Fruit fly (Drosophila melanogaster) whole organism, embryonic: ENCODE data around the gene LUBEL.

Experiments used
- Ada2b ChIP-seq: fragments of 200-800 bp; sonication (Bioruptor generic); IDR thresholded peaks from 2 replicates; pipeline ENCODE4 v1.3.6; 2022; ENCODE audit warnings: missing biosample characterization, missing genetic modification characterization
- Atf-2 ChIP-seq: fragments of 200-800 bp; sonication (Bioruptor generic); optimal IDR thresholded peaks from 2 replicates; lab custom pipeline; 2016; ENCODE audit warnings: missing biosample characterization, missing genetic modification characterization
- BtbVII ChIP-seq: fragments of 200-800 bp; sonication (Bioruptor generic); optimal IDR thresholded peaks from 3 replicates; lab custom pipeline; 2017; ENCODE audit warnings: missing biosample characterization, mild to moderate bottlenecking, missing genetic modification characterization
- CG10366 ChIP-seq: fragments of 200-800 bp; sonication (Bioruptor generic); IDR thresholded peaks from 2 replicates; pipeline ENCODE4 v1.3.6; 2022; ENCODE audit warnings: missing biosample characterization, missing genetic modification characterization
- CG10654 ChIP-seq: fragments of 200-800 bp; sonication (Bioruptor generic); optimal IDR thresholded peaks from 2 replicates; lab custom pipeline; 2016; ENCODE audit warnings: missing biosample characterization, missing genetic modification characterization
- CG11398 ChIP-seq: fragments of 200-800 bp; sonication (Bioruptor generic); optimal IDR thresholded peaks from 2 replicates; lab custom pipeline; 2016; ENCODE audit warnings: missing biosample characterization, missing genetic modification characterization
- CG12219 ChIP-seq: fragments of 200-800 bp; sonication (Bioruptor generic); optimal IDR thresholded peaks from 3 replicates; lab custom pipeline; 2018; ENCODE audit warnings: missing biosample characterization, mild to moderate bottlenecking, missing genetic modification characterization
- CG13894 ChIP-seq: fragments of 200-800 bp; sonication (Bioruptor generic); optimal IDR thresholded peaks from 3 replicates; lab custom pipeline; 2018; ENCODE audit warnings: missing biosample characterization, mild to moderate bottlenecking, missing genetic modification characterization, moderate library complexity
- CG14860 ChIP-seq: fragments of 200-800 bp; sonication (Bioruptor generic); IDR thresholded peaks from 3 replicates; pipeline ENCODE4 v1.3.6; 2022; ENCODE audit warnings: missing biosample characterization, missing genetic modification characterization; ENCODE audit not compliant: partially characterized antibody
- CG15011 ChIP-seq: fragments of 200-800 bp; sonication (Bioruptor generic); optimal IDR thresholded peaks from 3 replicates; lab custom pipeline; 2018; ENCODE audit warnings: missing biosample characterization, mild to moderate bottlenecking, missing genetic modification characterization
- CG15073 ChIP-seq: fragments of 200-800 bp; sonication (Bioruptor generic); optimal IDR thresholded peaks from 2 replicates; lab custom pipeline; 2016; ENCODE audit warnings: missing biosample characterization, missing genetic modification characterization
- CG1529 ChIP-seq: fragments of 200-800 bp; sonication (Bioruptor generic); optimal IDR thresholded peaks from 3 replicates; lab custom pipeline; 2018; ENCODE audit warnings: missing biosample characterization, missing genetic modification characterization
- CG17361 ChIP-seq: fragments of 200-800 bp; sonication (Bioruptor generic); IDR thresholded peaks from 3 replicates; pipeline ENCODE4 v1.3.6; 2022; ENCODE audit warnings: missing biosample characterization, missing genetic modification characterization
- CG5245 ChIP-seq: fragments of 200-800 bp; sonication (Bioruptor generic); optimal IDR thresholded peaks from 3 replicates; lab custom pipeline; 2016; ENCODE audit warnings: missing biosample characterization, missing genetic modification characterization
- CG6765 ChIP-seq: fragments of 200-800 bp; sonication (Bioruptor generic); optimal IDR thresholded peaks from 3 replicates; lab custom pipeline; 2017; ENCODE audit warnings: missing biosample characterization, mild to moderate bottlenecking, missing genetic modification characterization
- CG7372 ChIP-seq: fragments of 200-800 bp; sonication (Bioruptor generic); IDR thresholded peaks from 2 replicates; pipeline ENCODE4 v1.3.6; 2022; ENCODE audit warnings: missing biosample characterization, missing genetic modification characterization
- CG7556 ChIP-seq: fragments of 200-800 bp; sonication (Bioruptor generic); optimal IDR thresholded peaks from 2 replicates; lab custom pipeline; 2017; ENCODE audit warnings: missing biosample characterization, mild to moderate bottlenecking, missing genetic modification characterization
- CG8281 ChIP-seq: fragments of 200-800 bp; sonication (Bioruptor generic); optimal IDR thresholded peaks from 2 replicates; lab custom pipeline; 2018; ENCODE audit warnings: missing biosample characterization, mild to moderate bottlenecking, missing genetic modification characterization, moderate library complexity
- Dad ChIP-seq: fragments of 200-800 bp; sonication (Bioruptor generic); optimal IDR thresholded peaks from 3 replicates; lab custom pipeline; 2016; ENCODE audit warnings: missing biosample characterization, missing genetic modification characterization
- Dip2 ChIP-seq: fragments of 200-800 bp; sonication (Bioruptor generic); IDR thresholded peaks from 2 replicates; pipeline ENCODE4 v1.3.6; 2022; ENCODE audit warnings: missing biosample characterization, missing genetic modification characterization
- Drgx ChIP-seq: fragments of 200-800 bp; sonication (Bioruptor generic); IDR thresholded peaks from 2 replicates; pipeline ENCODE4 v1.3.6; 2022; ENCODE audit warnings: missing biosample characterization, missing genetic modification characterization
- ERR ChIP-seq: fragments of 200-800 bp; sonication (Bioruptor generic); optimal IDR thresholded peaks from 2 replicates; lab custom pipeline; 2016; ENCODE audit warnings: missing biosample characterization, missing genetic modification characterization
- Gug ChIP-seq: fragments of 200-800 bp; sonication (Bioruptor generic); IDR thresholded peaks from 4 replicates; pipeline ENCODE4 v1.3.6; 2022; ENCODE audit warnings: missing biosample characterization, missing genetic modification characterization
- HLHmδ ChIP-seq: fragments of 200-800 bp; sonication (Bioruptor generic); optimal IDR thresholded peaks from 2 replicates; lab custom pipeline; 2018; ENCODE audit warnings: missing biosample characterization, mild to moderate bottlenecking, missing genetic modification characterization, moderate library complexity
- MTF-1 ChIP-seq: fragments of 200-800 bp; sonication (Bioruptor generic); optimal IDR thresholded peaks from 2 replicates; lab custom pipeline; 2018; ENCODE audit warnings: missing biosample characterization, mild to moderate bottlenecking, missing genetic modification characterization, borderline replicate concordance
- Oli ChIP-seq: fragments of 200-800 bp; sonication (Bioruptor generic); optimal IDR thresholded peaks from 2 replicates; lab custom pipeline; 2018; ENCODE audit warnings: missing biosample characterization, mild to moderate bottlenecking, missing genetic modification characterization, moderate library complexity
- Sin3A ChIP-seq: fragments of >200 bp; optimal IDR thresholded peaks from 2 replicates; lab custom pipeline; 2018
- Ssrp ChIP-seq: fragments of 200-800 bp; sonication (Bioruptor generic); optimal IDR thresholded peaks from 2 replicates; lab custom pipeline; 2018; ENCODE audit warnings: missing biosample characterization, mild to moderate bottlenecking, missing genetic modification characterization, moderate library complexity
- Usf ChIP-seq: fragments of 200-800 bp; sonication (Bioruptor generic); optimal IDR thresholded peaks from 2 replicates; lab custom pipeline; 2017; ENCODE audit warnings: missing genotype, missing biosample characterization, missing genetic modification characterization
- ash1 ChIP-seq: fragments of 200-800 bp; sonication (Bioruptor generic); optimal IDR thresholded peaks from 2 replicates; lab custom pipeline; 2018; ENCODE audit warnings: missing biosample characterization, mild to moderate bottlenecking, missing genetic modification characterization
- bcd ChIP-seq: fragments of 200-800 bp; sonication (Bioruptor generic); optimal IDR thresholded peaks from 2 replicates; lab custom pipeline; 2017; ENCODE audit warnings: missing biosample characterization, mild to moderate bottlenecking, missing genetic modification characterization
- cad ChIP-seq: fragments of >200 bp; optimal IDR thresholded peaks from 2 replicates; lab custom pipeline; 2017; ENCODE audit warnings: missing biosample characterization, missing genetic modification characterization
- dan ChIP-seq: fragments of 200-800 bp; sonication (Bioruptor generic); IDR thresholded peaks from 2 replicates; pipeline ENCODE4 v1.3.6; 2022; ENCODE audit warnings: missing biosample characterization, missing genetic modification characterization
- esg ChIP-seq: fragments of 200-800 bp; sonication (Bioruptor generic); conservative IDR thresholded peaks from 2 replicates; pipeline ENCODE4 v1.3.6; 2022; ENCODE audit warnings: missing biosample characterization, missing genetic modification characterization
- gt ChIP-seq: fragments of 200-800 bp; sonication (Bioruptor generic); IDR thresholded peaks from 2 replicates; pipeline ENCODE4 v1.3.6; 2022; ENCODE audit warnings: missing biosample characterization, missing genetic modification characterization
- hth ChIP-seq: fragments of >200 bp; optimal IDR thresholded peaks from 2 replicates; lab custom pipeline; 2017; ENCODE audit warnings: inconsistent platforms
- luna ChIP-seq: fragments of 200-800 bp; sonication (Bioruptor generic); optimal IDR thresholded peaks from 2 replicates; lab custom pipeline; 2016; ENCODE audit warnings: missing biosample characterization, missing genetic modification characterization
- mirr ChIP-seq: fragments of 200-800 bp; sonication (Bioruptor generic); optimal IDR thresholded peaks from 3 replicates; lab custom pipeline; 2018; ENCODE audit warnings: missing biosample characterization, mild to moderate bottlenecking, missing genetic modification characterization
- nerfin-2 ChIP-seq: fragments of 200-800 bp; sonication (Bioruptor generic); IDR thresholded peaks from 2 replicates; pipeline ENCODE4 v1.3.6; 2022; ENCODE audit warnings: missing biosample characterization, missing genetic modification characterization; ENCODE audit not compliant: partially characterized antibody
- odd ChIP-seq: fragments of 200-800 bp; sonication (Bioruptor generic); optimal IDR thresholded peaks from 2 replicates; lab custom pipeline; 2017; ENCODE audit warnings: missing biosample characterization, mild to moderate bottlenecking, missing genetic modification characterization
- org-1 ChIP-seq: fragments of 200-800 bp; sonication (Bioruptor generic); optimal IDR thresholded peaks from 2 replicates; lab custom pipeline; 2017; ENCODE audit warnings: missing biosample characterization, missing genetic modification characterization
- pum ChIP-seq: fragments of 200-800 bp; sonication (Bioruptor generic); optimal IDR thresholded peaks from 2 replicates; lab custom pipeline; 2016; ENCODE audit warnings: missing biosample characterization, missing genetic modification characterization
- row ChIP-seq: fragments of 200-800 bp; sonication (Bioruptor generic); IDR thresholded peaks from 3 replicates; pipeline ENCODE4 v1.3.6; 2022; ENCODE audit warnings: missing biosample characterization, missing genetic modification characterization
- salm ChIP-seq: fragments of 200-800 bp; sonication (Bioruptor generic); optimal IDR thresholded peaks from 2 replicates; lab custom pipeline; 2018; ENCODE audit warnings: missing biosample characterization, mild to moderate bottlenecking, missing genetic modification characterization
- scrt ChIP-seq: fragments of 200-800 bp; sonication (Bioruptor generic); optimal IDR thresholded peaks from 2 replicates; lab custom pipeline; 2018; ENCODE audit warnings: missing biosample characterization, mild to moderate bottlenecking, missing genetic modification characterization, moderate library complexity
- sd ChIP-seq: fragments of 200-800 bp; sonication (Bioruptor generic); optimal IDR thresholded peaks from 3 replicates; lab custom pipeline; 2018; ENCODE audit warnings: missing biosample characterization, mild to moderate bottlenecking, missing genetic modification characterization, moderate library complexity
- shn ChIP-seq: fragments of 200-800 bp; sonication (Bioruptor generic); optimal IDR thresholded peaks from 3 replicates; lab custom pipeline; 2016; ENCODE audit warnings: missing biosample characterization, missing genetic modification characterization
- slbo ChIP-seq: fragments of 200-800 bp; sonication (Bioruptor generic); IDR thresholded peaks from 2 replicates; pipeline ENCODE4 v1.3.6; 2022; ENCODE audit warnings: missing biosample characterization, missing genetic modification characterization
- so ChIP-seq: fragments of 200-800 bp; sonication (Bioruptor generic); IDR thresholded peaks from 3 replicates; pipeline ENCODE4 v1.3.6; 2022; ENCODE audit warnings: missing biosample characterization, missing genetic modification characterization
- ssp ChIP-seq: fragments of 200-800 bp; sonication (Bioruptor generic); IDR thresholded peaks from 2 replicates; pipeline ENCODE4 v1.3.6; 2022; ENCODE audit warnings: missing biosample characterization, missing genetic modification characterization
- trem ChIP-seq: fragments of 200-800 bp; optimal IDR thresholded peaks from 3 replicates; lab custom pipeline; 2019; ENCODE audit warnings: missing biosample characterization, mild to moderate bottlenecking, missing genetic modification characterization, moderate library complexity
- trh ChIP-seq: fragments of 200-800 bp; sonication (Bioruptor generic); optimal IDR thresholded peaks from 2 replicates; lab custom pipeline; 2016; ENCODE audit warnings: missing biosample characterization, missing genetic modification characterization
- unc-4 ChIP-seq: fragments of 200-800 bp; sonication (Bioruptor generic); IDR thresholded peaks from 2 replicates; pipeline ENCODE4 v1.3.6; 2022; ENCODE audit warnings: missing biosample characterization, missing genetic modification characterization; ENCODE audit not compliant: partially characterized antibody
- z ChIP-seq: fragments of 200-800 bp; sonication (Bioruptor generic); IDR thresholded peaks from 3 replicates; pipeline ENCODE4 v1.3.6; 2022; ENCODE audit warnings: missing biosample characterization, missing genetic modification characterization

Gene LUBEL

DNA sequence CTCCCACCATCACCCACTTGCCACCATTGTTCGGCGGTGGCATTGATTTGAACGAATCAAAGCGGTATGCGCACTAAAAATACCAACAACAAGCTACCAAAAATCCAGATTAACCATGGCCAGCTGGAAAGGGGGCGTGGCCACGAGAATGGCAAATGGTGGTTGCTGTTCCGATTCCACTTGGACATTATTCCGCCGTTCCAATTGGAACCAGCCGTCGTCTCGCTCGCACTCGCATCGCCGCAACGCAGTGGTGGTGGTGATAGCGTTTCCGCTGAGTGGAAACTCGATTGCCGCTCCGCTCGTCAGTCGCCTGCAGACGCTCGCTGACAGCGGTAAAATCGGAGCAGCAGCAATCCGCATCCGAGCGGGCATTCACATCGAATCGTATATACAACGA, 49.1 kb upstream of the LUBEL start, which contains the start of gene sens-2 (continued):
- no peak for TF ChIP-seq cad (GFP tag; lab: Kevin White, UChicago)
- TF ChIP-seq CG11398 (GFP tag; lab: Kevin White, UChicago): no peak
- no peak for TF ChIP-seq MTF-1
- TF ChIP-seq CG13894 (tag; lab: Kevin White, UChicago): no peak
- no peak; the same call in 2 of the 3 replicates for TF ChIP-seq row (GFP tag; lab: Robert Waterston, UW)
- TF ChIP-seq CG12219 (GFP tag; lab: Kevin White, UChicago): no peak
- no peak for TF ChIP-seq hth
- TF ChIP-seq z (GFP tag; lab: Robert Waterston, UW): peak; percentile 87
- no peak for TF ChIP-seq pum (GFP tag; lab: Kevin White, UChicago)
- TF ChIP-seq trem: no peak
- no peak for TF ChIP-seq CG6765 (GFP tag; lab: Kevin White, UChicago)
- no peak for TF ChIP-seq org-1 (GFP tag; lab: Kevin White, UChicago)
- peak; percentile 76 for TF ChIP-seq sd (tag; lab: Kevin White, UChicago)
- no peak for TF ChIP-seq CG8281 (tag; lab: Kevin White, UChicago)
- TF ChIP-seq ssp (GFP tag; lab: Robert Waterston, UW): no peak
- TF ChIP-seq dan (GFP tag; lab: Robert Waterston, UW): no peak
- no peak for TF ChIP-seq CG10654 (GFP tag; lab: Kevin White, UChicago)
- no peak for TF ChIP-seq gt
- TF ChIP-seq HLHmδ (GFP tag; lab: Kevin White, UChicago): peak; percentile 83
- TF ChIP-seq CG5245 (GFP tag; lab: Kevin White, UChicago): no peak
- no peak for TF ChIP-seq unc-4 (GFP tag; lab: Robert Waterston, UW)
- TF ChIP-seq scrt: no peak
- no peak for TF ChIP-seq trh (GFP tag; lab: Kevin White, UChicago)
- TF ChIP-seq shn (GFP tag; lab: Kevin White, UChicago): no peak
- no peak for TF ChIP-seq CG7556 (GFP tag; lab: Kevin White, UChicago)
- TF ChIP-seq CG15073: no peak
- TF ChIP-seq nerfin-2 (GFP tag; lab: Robert Waterston, UW): no peak
- TF ChIP-seq Ada2b (GFP tag; lab: Robert Waterston, UW): no peak
- no peak for TF ChIP-seq salm (tag; lab: Kevin White, UChicago)
- TF ChIP-seq Dad (GFP tag; lab: Kevin White, UChicago): no peak
- TF ChIP-seq BtbVII (GFP tag; lab: Kevin White, UChicago): no peak
- TF ChIP-seq odd (GFP tag; lab: Kevin White, UChicago): no peak
- TF ChIP-seq ash1 (GFP tag; lab: Kevin White, UChicago): no peak
- no peak for TF ChIP-seq Dip2 (GFP tag; lab: Robert Waterston, UW)
- no peak; the same call in 2 of the 3 replicates for TF ChIP-seq so
- no peak for TF ChIP-seq bcd (GFP tag; lab: Kevin White, UChicago)
- TF ChIP-seq Ssrp (tag; lab: Kevin White, UChicago): no peak
- no peak for TF ChIP-seq Oli
- no peak for TF ChIP-seq ERR (GFP tag; lab: Kevin White, UChicago)
- no peak for TF ChIP-seq CG17361 (GFP tag; lab: Robert Waterston, UW)
- TF ChIP-seq slbo (GFP tag; lab: Robert Waterston, UW): no peak
- TF ChIP-seq Drgx (GFP tag; lab: Robert Waterston, UW): no peak
- TF ChIP-seq CG15011 (GFP tag; lab: Kevin White, UChicago): no peak
- no peak for TF ChIP-seq esg (GFP tag; lab: Robert Waterston, UW)
- no peak for TF ChIP-seq CG14860
- TF ChIP-seq mirr (GFP tag; lab: Kevin White, UChicago): peak; percentile 41
- no peak for TF ChIP-seq Atf-2 (GFP tag; lab: Kevin White, UChicago)
- no peak for TF ChIP-seq CG10366 (GFP tag; lab: Robert Waterston, UW)
- TF ChIP-seq Gug (GFP tag; lab: Robert Waterston, UW): no peak
- no peak for TF ChIP-seq luna
- no peak for TF ChIP-seq CG1529 (GFP tag; lab: Kevin White, UChicago)
- no peak for TF ChIP-seq Usf (GFP tag; lab: Kevin White, UChicago)
- TF ChIP-seq CG7372 (GFP tag; lab: Robert Waterston, UW): no peak
- TF ChIP-seq Sin3A (lab: Kevin White, UChicago): no peak
